Fruit fly (Drosophila melanogaster) whole organism, embryonic: ENCODE results near the gene CG32388.

Experiments used
- Antp ChIP-seq: fragments of 200-800 bp; sonication (Bioruptor generic); optimal IDR thresholded peaks from 3 replicates; lab custom pipeline; 2016; ENCODE audit warnings: missing biosample characterization, missing genetic modification characterization
- Atf3 ChIP-seq: fragments of 200-800 bp; sonication (Bioruptor generic); optimal IDR thresholded peaks from 3 replicates; lab custom pipeline; 2016; ENCODE audit warnings: missing biosample characterization, missing genetic modification characterization
- CG10366 ChIP-seq: fragments of 200-800 bp; sonication (Bioruptor generic); IDR thresholded peaks from 2 replicates; pipeline ENCODE4 v1.3.6; 2022; ENCODE audit warnings: missing biosample characterization, missing genetic modification characterization
- CG12104 ChIP-seq: fragments of 200-800 bp; sonication (Bioruptor generic); optimal IDR thresholded peaks from 3 replicates; lab custom pipeline; 2016; ENCODE audit warnings: missing biosample characterization, missing genetic modification characterization
- CG14860 ChIP-seq: fragments of 200-800 bp; sonication (Bioruptor generic); IDR thresholded peaks from 3 replicates; pipeline ENCODE4 v1.3.6; 2022; ENCODE audit warnings: missing biosample characterization, missing genetic modification characterization; ENCODE audit not compliant: partially characterized antibody
- CG15269 ChIP-seq: fragments of 200-800 bp; sonication (Bioruptor generic); optimal IDR thresholded peaks from 2 replicates; lab custom pipeline; 2018; ENCODE audit warnings: missing biosample characterization, mild to moderate bottlenecking, missing genetic modification characterization, moderate library complexity
- CG16779 ChIP-seq: fragments of 200-800 bp; sonication (Bioruptor generic); IDR thresholded peaks from 2 replicates; pipeline ENCODE4 v1.3.6; 2022; ENCODE audit warnings: missing biosample characterization, missing genetic modification characterization
- CG17612 ChIP-seq: fragments of 200-800 bp; sonication (Bioruptor generic); IDR thresholded peaks from 2 replicates; pipeline ENCODE4 v1.3.6; 2022; ENCODE audit warnings: missing biosample characterization, missing genetic modification characterization
- CG2889 ChIP-seq: fragments of 200-800 bp; sonication (Bioruptor generic); IDR thresholded peaks from 3 replicates; pipeline ENCODE4 v1.3.6; 2022; ENCODE audit warnings: missing biosample characterization, missing genetic modification characterization
- CG31388 ChIP-seq: fragments of 200-800 bp; sonication (Bioruptor generic); optimal IDR thresholded peaks from 2 replicates; lab custom pipeline; 2016; ENCODE audit warnings: missing biosample characterization, missing genetic modification characterization
- CG32767 ChIP-seq: fragments of 200-800 bp; sonication (Bioruptor generic); IDR thresholded peaks from 2 replicates; pipeline ENCODE4 v1.3.6; 2022; ENCODE audit warnings: missing biosample characterization, missing genetic modification characterization
- CG43689 ChIP-seq: fragments of 200-800 bp; sonication (Bioruptor generic); IDR thresholded peaks from 2 replicates; pipeline ENCODE4 v1.3.6; 2022; ENCODE audit warnings: missing biosample characterization, missing genetic modification characterization
- CG6175 ChIP-seq: fragments of 200-800 bp; sonication (Bioruptor generic); IDR thresholded peaks from 3 replicates; pipeline ENCODE4 v1.3.6; 2022; ENCODE audit warnings: missing biosample characterization, missing genetic modification characterization
- CG6254 ChIP-seq: fragments of 200-800 bp; sonication (Bioruptor generic); optimal IDR thresholded peaks from 3 replicates; lab custom pipeline; 2017; ENCODE audit warnings: mild to moderate bottlenecking, missing biosample characterization, missing genetic modification reagents, missing genetic modification characterization
- CG7357 ChIP-seq: fragments of 200-800 bp; sonication (Bioruptor generic); IDR thresholded peaks from 3 replicates; pipeline ENCODE4 v1.3.6; 2022; ENCODE audit warnings: missing biosample characterization, missing genetic modification characterization
- CG7372 ChIP-seq: fragments of 200-800 bp; sonication (Bioruptor generic); IDR thresholded peaks from 2 replicates; pipeline ENCODE4 v1.3.6; 2022; ENCODE audit warnings: missing biosample characterization, missing genetic modification characterization
- CG7987 ChIP-seq: fragments of 200-800 bp; sonication (Bioruptor generic); optimal IDR thresholded peaks from 2 replicates; lab custom pipeline; 2018; ENCODE audit warnings: missing biosample characterization, mild to moderate bottlenecking, missing genetic modification characterization, moderate library complexity
- CG8290 ChIP-seq, 3 experiments: fragments of 200-800 bp; sonication (Bioruptor generic); optimal IDR thresholded peaks; 2 replicates each; lab custom pipeline; 2016 to 2019; ENCODE audit warnings: missing biosample characterization in 3 of 3, missing genetic modification characterization in 3 of 3, mild to moderate bottlenecking in 2 of 3, moderate library complexity in 1 of 3
- CG9797 ChIP-seq: fragments of 200-800 bp; sonication (Bioruptor generic); optimal IDR thresholded peaks from 3 replicates; lab custom pipeline; 2018; ENCODE audit warnings: missing biosample characterization, mild to moderate bottlenecking, missing genetic modification characterization
- Dip2 ChIP-seq: fragments of 200-800 bp; sonication (Bioruptor generic); IDR thresholded peaks from 2 replicates; pipeline ENCODE4 v1.3.6; 2022; ENCODE audit warnings: missing biosample characterization, missing genetic modification characterization
- Dll ChIP-seq: fragments of 200-800 bp; sonication (Bioruptor generic); IDR thresholded peaks from 4 replicates; pipeline ENCODE4 v1.3.6; 2022; ENCODE audit warnings: missing biosample characterization, missing genetic modification characterization; ENCODE audit not compliant: partially characterized antibody
- ERR ChIP-seq: fragments of 200-800 bp; sonication (Bioruptor generic); optimal IDR thresholded peaks from 2 replicates; lab custom pipeline; 2016; ENCODE audit warnings: missing biosample characterization, missing genetic modification characterization
- Hsf ChIP-seq: fragments of 200-800 bp; sonication (Bioruptor generic); optimal IDR thresholded peaks from 3 replicates; lab custom pipeline; 2016; ENCODE audit warnings: missing biosample characterization, missing genetic modification characterization
- Mad ChIP-seq: fragments of 200-800 bp; sonication (Bioruptor generic); optimal IDR thresholded peaks from 2 replicates; lab custom pipeline; 2016; ENCODE audit warnings: missing biosample characterization, missing genetic modification characterization
- Oli ChIP-seq: fragments of 200-800 bp; sonication (Bioruptor generic); optimal IDR thresholded peaks from 2 replicates; lab custom pipeline; 2018; ENCODE audit warnings: missing biosample characterization, mild to moderate bottlenecking, missing genetic modification characterization, moderate library complexity
- Rx ChIP-seq: fragments of 200-800 bp; sonication (Bioruptor generic); IDR thresholded peaks from 2 replicates; pipeline ENCODE4 v1.3.6; 2022; ENCODE audit warnings: missing biosample characterization, missing genetic modification characterization
- Ssrp ChIP-seq: fragments of 200-800 bp; sonication (Bioruptor generic); optimal IDR thresholded peaks from 2 replicates; lab custom pipeline; 2018; ENCODE audit warnings: missing biosample characterization, mild to moderate bottlenecking, missing genetic modification characterization, moderate library complexity
- Trl ChIP-seq, 3 experiments: fragments of >200 bp in 2 of 3; fragments of 200-800 bp in 1 of 3; sonication (Bioruptor generic) in 1 of 3; optimal IDR thresholded peaks; 2 replicates in 1 of 3; 3 replicates in 2 of 3; lab custom pipeline; 2016 to 2017; ENCODE audit warnings: missing biosample characterization in 1 of 3, missing genetic modification characterization in 1 of 3
- ac ChIP-seq: fragments of 200-800 bp; sonication (Bioruptor generic); optimal IDR thresholded peaks from 3 replicates; lab custom pipeline; 2017; ENCODE audit warnings: missing biosample characterization, mild to moderate bottlenecking, missing genetic modification characterization
- al ChIP-seq: fragments of 200-800 bp; sonication (Bioruptor generic); IDR thresholded peaks from 2 replicates; pipeline ENCODE4 v1.3.6; 2022; ENCODE audit warnings: missing biosample characterization, missing genetic modification characterization
- ato ChIP-seq: fragments of 200-800 bp; sonication (Bioruptor generic); IDR thresholded peaks from 2 replicates; pipeline ENCODE4 v1.3.6; 2022; ENCODE audit warnings: missing biosample characterization, missing genetic modification characterization; ENCODE audit not compliant: partially characterized antibody
- cad ChIP-seq: fragments of >200 bp; optimal IDR thresholded peaks from 2 replicates; lab custom pipeline; 2017; ENCODE audit warnings: missing biosample characterization, missing genetic modification characterization
- dm ChIP-seq: fragments of 200-800 bp; sonication (Bioruptor generic); optimal IDR thresholded peaks from 3 replicates; lab custom pipeline; 2016; ENCODE audit warnings: missing biosample characterization, missing genetic modification characterization
- dysf ChIP-seq: fragments of 200-800 bp; sonication (Bioruptor generic); IDR thresholded peaks from 3 replicates; pipeline ENCODE4 v1.3.6; 2022; ENCODE audit warnings: missing biosample characterization, missing genetic modification characterization
- eve ChIP-seq, 2 experiments: fragments of >200 bp; optimal IDR thresholded peaks; 2 replicates each; lab custom pipeline; 2017; ENCODE audit warnings: missing biosample characterization in 2 of 2, missing genetic modification characterization in 2 of 2
- fru ChIP-seq: fragments of >200 bp; optimal IDR thresholded peaks from 2 replicates; lab custom pipeline; 2017
- gfzf ChIP-seq: fragments of 200-800 bp; sonication (Bioruptor generic); optimal IDR thresholded peaks from 2 replicates; lab custom pipeline; 2016; ENCODE audit warnings: missing biosample characterization, mild to moderate bottlenecking, missing genetic modification characterization, moderate library complexity
- hkb ChIP-seq, 2 experiments: fragments of 200-800 bp in 1 of 2; fragments of >200 bp in 1 of 2; sonication (Bioruptor generic) in 1 of 2; IDR thresholded peaks in 1 of 2; optimal IDR thresholded peaks in 1 of 2; 2 replicates each; pipeline versions ENCODE4 v1.3.6 to Lab custom; 2017 to 2022; ENCODE audit warnings: missing biosample characterization in 1 of 2, missing genetic modification characterization in 1 of 2
- lbe ChIP-seq: fragments of 200-800 bp; sonication (Bioruptor generic); optimal IDR thresholded peaks from 2 replicates; lab custom pipeline; 2016; ENCODE audit warnings: missing biosample characterization, mild to moderate bottlenecking, missing genetic modification characterization
- mam ChIP-seq: fragments of 200-800 bp; sonication (Bioruptor generic); optimal IDR thresholded peaks from 3 replicates; lab custom pipeline; 2016; ENCODE audit warnings: missing biosample characterization, missing genetic modification characterization
- nau ChIP-seq: fragments of 200-800 bp; sonication (Bioruptor generic); optimal IDR thresholded peaks from 3 replicates; lab custom pipeline; 2017; ENCODE audit warnings: missing biosample characterization, mild to moderate bottlenecking, missing genetic modification characterization, missing genetic modification reagents
- nerfin-2 ChIP-seq: fragments of 200-800 bp; sonication (Bioruptor generic); IDR thresholded peaks from 2 replicates; pipeline ENCODE4 v1.3.6; 2022; ENCODE audit warnings: missing biosample characterization, missing genetic modification characterization; ENCODE audit not compliant: partially characterized antibody
- oc ChIP-seq: fragments of 200-800 bp; sonication (Bioruptor generic); optimal IDR thresholded peaks from 2 replicates; lab custom pipeline; 2018; ENCODE audit warnings: missing biosample characterization, mild to moderate bottlenecking, missing genetic modification characterization, moderate library complexity
- odd ChIP-seq: fragments of 200-800 bp; sonication (Bioruptor generic); optimal IDR thresholded peaks from 2 replicates; lab custom pipeline; 2017; ENCODE audit warnings: missing biosample characterization, mild to moderate bottlenecking, missing genetic modification characterization
- org-1 ChIP-seq: fragments of 200-800 bp; sonication (Bioruptor generic); optimal IDR thresholded peaks from 2 replicates; lab custom pipeline; 2017; ENCODE audit warnings: missing biosample characterization, missing genetic modification characterization
- row ChIP-seq: fragments of 200-800 bp; sonication (Bioruptor generic); IDR thresholded peaks from 3 replicates; pipeline ENCODE4 v1.3.6; 2022; ENCODE audit warnings: missing biosample characterization, missing genetic modification characterization
- shn ChIP-seq: fragments of 200-800 bp; sonication (Bioruptor generic); optimal IDR thresholded peaks from 3 replicates; lab custom pipeline; 2016; ENCODE audit warnings: missing biosample characterization, missing genetic modification characterization
- so ChIP-seq: fragments of 200-800 bp; sonication (Bioruptor generic); IDR thresholded peaks from 3 replicates; pipeline ENCODE4 v1.3.6; 2022; ENCODE audit warnings: missing biosample characterization, missing genetic modification characterization
- sr ChIP-seq: fragments of 200-800 bp; sonication (Bioruptor generic); IDR thresholded peaks from 3 replicates; pipeline ENCODE4 v1.3.6; 2022; ENCODE audit warnings: missing biosample characterization, missing genetic modification characterization
- trh ChIP-seq: fragments of 200-800 bp; sonication (Bioruptor generic); optimal IDR thresholded peaks from 2 replicates; lab custom pipeline; 2016; ENCODE audit warnings: missing biosample characterization, missing genetic modification characterization
- usp ChIP-seq: fragments of >200 bp; optimal IDR thresholded peaks from 2 replicates; lab custom pipeline; 2017; ENCODE audit warnings: missing biosample characterization, missing genetic modification characterization
- zen ChIP-seq: fragments of 200-800 bp; sonication (Bioruptor generic); optimal IDR thresholded peaks from 3 replicates; lab custom pipeline; 2018; ENCODE audit warnings: missing biosample characterization, mild to moderate bottlenecking, missing genetic modification characterization, moderate library complexity

The CG32388 gene

DNA sequence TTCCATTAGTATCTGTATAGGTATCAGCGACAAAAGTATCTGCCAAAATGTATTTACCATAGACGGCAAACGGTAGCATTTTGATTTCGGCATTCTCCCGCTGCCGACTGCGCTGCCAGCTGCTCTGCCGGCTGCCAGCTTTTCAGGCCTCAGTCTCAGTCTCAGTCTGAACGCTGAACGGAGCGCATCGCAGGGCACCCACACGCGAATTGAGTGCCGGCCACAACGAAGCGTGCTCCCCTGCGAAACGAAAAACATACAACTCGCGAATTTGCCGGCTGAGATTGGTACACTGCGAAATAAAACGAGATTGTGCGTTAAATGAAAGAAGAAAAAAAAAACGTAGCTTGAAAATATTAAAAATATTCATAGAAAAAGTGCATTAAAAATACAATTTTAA, 14.3 kb upstream of the CG32388 start, which contains the start of gene Mp:
Mp (plus strand) TSS at position 152 of the 400 bp plus-strand sequence.
- no peak for TF ChIP-seq CG14860 (GFP tag; lab: Robert Waterston, UW)
- no peak for TF ChIP-seq so
- no peak for TF ChIP-seq usp (GFP tag; lab: Kevin White, UChicago)
- TF ChIP-seq ERR (GFP tag; lab: Kevin White, UChicago): no peak
- no peak for TF ChIP-seq eve (GFP tag; optimal IDR thresholded peaks at IDR 0.05; lab: Kevin White, UChicago)
- peak; percentile 0 to 2 for TF ChIP-seq Trl (optimal IDR thresholded peaks at IDR 0.05; lab: Kevin White, UChicago)
- no peak for TF ChIP-seq Trl (GFP tag; optimal IDR thresholded peaks at IDR 0.05; lab: Kevin White, UChicago)
- no peak for TF ChIP-seq lbe (GFP tag; lab: Kevin White, UChicago)
- TF ChIP-seq fru: no peak
- peak; percentile 12; the same call in 1 of the 3 replicates for TF ChIP-seq dysf
- TF ChIP-seq CG6254 (GFP tag; lab: Kevin White, UChicago): no peak
- TF ChIP-seq CG15269 (tag; lab: Kevin White, UChicago): peak; percentile 16
- TF ChIP-seq mam (GFP tag; lab: Kevin White, UChicago): no peak
- TF ChIP-seq CG17612 (GFP tag; lab: Robert Waterston, UW): no peak
- no peak for TF ChIP-seq CG12104
- TF ChIP-seq CG10366 (GFP tag; lab: Robert Waterston, UW): no peak
- TF ChIP-seq ac (GFP tag; lab: Kevin White, UChicago): no peak
- no peak for TF ChIP-seq Ssrp
- TF ChIP-seq CG9797 (GFP tag; lab: Kevin White, UChicago): no peak
- TF ChIP-seq al: no peak
- TF ChIP-seq Mad: no peak
- no peak for TF ChIP-seq org-1 (GFP tag; lab: Kevin White, UChicago)
- no peak for TF ChIP-seq nau
- no peak for TF ChIP-seq cad (GFP tag; lab: Kevin White, UChicago)
- TF ChIP-seq CG16779 (GFP tag; lab: Robert Waterston, UW): no peak
- no peak for TF ChIP-seq CG8290 (GFP tag; optimal IDR thresholded peaks at IDR 0.05; lab: Kevin White, UChicago)
- peak in 1 of 2 experiments; percentile 46 for TF ChIP-seq CG8290 (tag; optimal IDR thresholded peaks at IDR 0.05; lab: Kevin White, UChicago)
- no peak for TF ChIP-seq Hsf
- no peak for TF ChIP-seq Rx (GFP tag; lab: Robert Waterston, UW)
- TF ChIP-seq dm (GFP tag; lab: Kevin White, UChicago): no peak
- no peak for TF ChIP-seq Atf3 (GFP tag; lab: Kevin White, UChicago)
- no peak for TF ChIP-seq CG32767
- no peak for TF ChIP-seq CG31388 (GFP tag; lab: Kevin White, UChicago)
- no peak for TF ChIP-seq trh (GFP tag; lab: Kevin White, UChicago)
- no peak for TF ChIP-seq CG2889
- no peak for TF ChIP-seq Antp (GFP tag; lab: Kevin White, UChicago)
- TF ChIP-seq hkb (optimal IDR thresholded peaks at IDR 0.05; lab: Kevin White, UChicago): no peak
- TF ChIP-seq hkb (GFP tag; IDR thresholded peaks at IDR 0.05; lab: Robert Waterston, UW): 0 out of 2 replicates have a peak, but pooled peaks have one; percentile 38
- TF ChIP-seq zen (tag; lab: Kevin White, UChicago): no peak
- TF ChIP-seq CG7357 (GFP tag; lab: Robert Waterston, UW): no peak
- TF ChIP-seq Oli (tag; lab: Kevin White, UChicago): no peak
- peak; percentile 18 for TF ChIP-seq CG7987 (GFP tag; lab: Kevin White, UChicago)
- no peak for TF ChIP-seq gfzf (GFP tag; lab: Kevin White, UChicago)
- TF ChIP-seq Dll (GFP tag; lab: Robert Waterston, UW): no peak
- TF ChIP-seq CG7372: no peak
- no peak for TF ChIP-seq row
- no peak for TF ChIP-seq oc (tag; lab: Kevin White, UChicago)
- TF ChIP-seq nerfin-2 (GFP tag; lab: Robert Waterston, UW): 0 out of 2 replicates have a peak, but pooled peaks have one; percentile 26
- no peak for TF ChIP-seq CG6175 (GFP tag; lab: Robert Waterston, UW)
- no peak for TF ChIP-seq shn (GFP tag; lab: Kevin White, UChicago)
- no peak for TF ChIP-seq CG43689
- no peak for TF ChIP-seq sr (GFP tag; lab: Robert Waterston, UW)
- TF ChIP-seq ato: no peak
- TF ChIP-seq odd (GFP tag; lab: Kevin White, UChicago): no peak
- TF ChIP-seq Dip2 (GFP tag; lab: Robert Waterston, UW): no peak
